Worm (Caenorhabditis elegans): ENCODE results near the gene dhhc-9.

dhhc-9 gene

DNA sequence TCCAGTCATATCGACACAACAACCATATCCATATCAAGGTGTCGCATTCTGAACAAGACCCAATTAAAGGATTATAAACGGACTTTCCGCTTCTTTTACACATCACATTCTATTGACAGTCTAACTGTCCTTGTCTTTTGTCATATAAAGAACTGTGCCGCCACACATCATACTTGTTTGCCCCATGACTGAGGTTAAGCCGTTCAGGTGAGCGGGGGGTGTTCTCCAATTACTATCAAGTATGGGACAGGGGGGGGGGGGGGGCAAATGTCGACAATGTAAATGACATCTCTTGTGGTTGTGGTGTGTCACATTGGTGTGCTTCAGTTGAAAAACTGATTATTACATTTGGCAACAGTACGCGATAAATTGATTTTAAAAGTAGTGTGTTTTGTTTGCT, 32.0 kb upstream of the dhhc-9 start:
- TF ChIP-seq hlh-1 (tag; optimal IDR thresholded peaks at IDR 0.05) (no peak), ham-2 (GFP tag; optimal IDR thresholded peaks at IDR 0.05) (peak; percentile 4)

DNA sequence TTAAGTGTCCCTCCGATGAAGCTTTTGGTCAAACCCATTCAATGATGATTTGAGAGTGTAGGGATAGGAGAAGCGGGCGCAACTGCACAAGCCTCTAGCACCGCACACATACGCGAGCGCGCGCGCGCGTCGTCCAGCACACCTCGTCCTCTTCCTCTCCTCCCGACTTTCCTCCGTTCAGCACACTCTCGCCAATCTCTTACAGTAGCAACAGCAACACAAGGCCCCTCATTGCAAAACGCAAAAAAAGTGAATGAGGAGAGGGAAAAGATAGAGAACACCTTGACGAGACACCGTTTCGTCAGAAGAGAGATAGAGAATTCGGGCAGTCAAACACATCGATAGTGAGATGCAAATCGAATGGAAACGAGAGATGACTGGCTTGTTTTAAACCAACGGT, 30.6 kb upstream of the dhhc-9 start:
- TF ChIP-seq bed-3 (GFP tag; optimal IDR thresholded peaks at IDR 0.05) (no peak), mab-5 (tag; optimal IDR thresholded peaks at IDR 0.05) (no peak), unc-62 (GFP tag; optimal IDR thresholded peaks at IDR 0.05) (peak; percentile 58), nhr-2 (tag; optimal IDR thresholded peaks at IDR 0.05) (no peak), ces-1 (GFP tag; optimal IDR thresholded peaks at IDR 0.05) (no peak), zip-8 (tag; optimal IDR thresholded peaks at IDR 0.05) (no peak), nhr-28 (tag; optimal IDR thresholded peaks at IDR 0.05) (no peak), hlh-1 (tag; optimal IDR thresholded peaks at IDR 0.05) (peak; percentile 84), nhr-237 (tag; optimal IDR thresholded peaks at IDR 0.05) (no peak), lin-32 (GFP tag; optimal IDR thresholded peaks at IDR 0.05) (no peak), ceh-39 (tag; optimal IDR thresholded peaks at IDR 0.05) (peak; percentile 74), sptf-1 (tag; optimal IDR thresholded peaks at IDR 0.05) (peak; percentile 22), ham-2 (GFP tag; optimal IDR thresholded peaks at IDR 0.05) (peak; percentile 95), blmp-1 (tag; optimal IDR thresholded peaks at IDR 0.05) (no peak), unc-120 (tag; optimal IDR thresholded peaks at IDR 0.05; ENCODE audit: poor library complexity, severe bottlenecking) (peak; percentile 80), tbx-8 (GFP tag; optimal IDR thresholded peaks at IDR 0.05) (no peak), ceh-43 (GFP tag; optimal IDR thresholded peaks at IDR 0.05) (no peak), elt-3 (tag; optimal IDR thresholded peaks at IDR 0.05) (no peak), pha-4 (tag; optimal IDR thresholded peaks at IDR 0.05) (peak; percentile 49), unc-39 (tag; optimal IDR thresholded peaks at IDR 0.05) (no peak), mls-2 (tag; optimal IDR thresholded peaks at IDR 0.05) (peak; percentile 48), lsy-2 (tag; optimal IDR thresholded peaks at IDR 0.05) (peak; percentile 43), sem-2 (GFP tag; optimal IDR thresholded peaks at IDR 0.05) (no peak), M03D4.4 (tag; optimal IDR thresholded peaks at IDR 0.05) (peak; percentile 64), ceh-83 (GFP tag; optimal IDR thresholded peaks at IDR 0.05) (no peak), elt-1 (tag; optimal IDR thresholded peaks at IDR 0.05; ENCODE audit: borderline replicate concordance, insufficient read depth) (no peak), drap-1 (GFP tag; optimal IDR thresholded peaks at IDR 0.05) (peak; percentile 2), mep-1 (tag; optimal IDR thresholded peaks at IDR 0.05) (peak; percentile 40), flh-1 (GFP tag; optimal IDR thresholded peaks at IDR 0.05) (no peak), ztf-11 (tag; optimal IDR thresholded peaks at IDR 0.05) (no peak), lin-13 (tag; optimal IDR thresholded peaks at IDR 0.05) (no peak), cnd-1 (tag; optimal IDR thresholded peaks at IDR 0.05) (peak; percentile 51), nhr-12 (tag; optimal IDR thresholded peaks at IDR 0.05) (no peak), nhr-76 (tag; optimal IDR thresholded peaks at IDR 0.05) (no peak), snpc-4 (tag; optimal IDR thresholded peaks at IDR 0.05) (no peak)

DNA sequence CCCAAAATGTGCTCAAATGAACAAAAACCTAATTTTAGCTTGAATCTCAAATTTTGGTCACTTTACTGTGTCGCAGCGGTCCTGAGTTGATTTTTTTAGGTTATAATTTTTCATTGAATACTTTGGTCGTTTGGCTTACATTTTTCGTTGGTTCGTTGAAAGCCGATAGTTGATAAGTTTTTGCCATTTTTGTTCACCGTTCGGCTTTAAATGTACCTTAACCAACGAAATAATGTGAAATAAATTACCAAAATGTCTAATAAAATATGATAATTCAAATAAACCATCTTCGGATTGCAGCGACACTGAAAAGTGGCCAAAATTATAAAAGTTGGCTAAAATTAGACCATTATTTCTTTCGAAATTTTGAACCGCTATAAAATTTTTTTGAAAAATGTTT, 28.5 kb upstream of the dhhc-9 start:
- TF ChIP-seq ces-1 (GFP tag; optimal IDR thresholded peaks at IDR 0.05) (no peak), pha-4 (tag; optimal IDR thresholded peaks at IDR 0.05) (no peak), tbx-8 (GFP tag; optimal IDR thresholded peaks at IDR 0.05) (no peak), drap-1 (GFP tag; optimal IDR thresholded peaks at IDR 0.05) (no peak)

DNA sequence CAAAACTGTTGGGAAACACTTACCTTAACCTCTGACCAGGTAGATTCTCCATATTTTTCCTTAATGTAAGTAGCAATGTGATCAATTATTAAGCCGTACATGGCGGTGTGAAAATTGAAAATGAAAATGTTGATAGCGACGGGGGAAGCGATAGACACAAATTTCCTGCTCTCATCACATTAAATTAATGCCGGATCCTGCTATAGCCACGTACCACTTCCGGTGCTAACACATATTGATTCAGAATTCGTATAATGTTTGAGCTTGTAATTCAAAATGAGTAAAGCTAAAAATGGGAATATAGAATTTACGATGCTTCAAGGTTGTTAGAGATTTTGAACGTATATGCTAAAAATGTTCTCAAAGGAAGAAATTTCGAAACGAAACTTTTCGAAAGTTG, 25.6 kb upstream of the dhhc-9 start, which contains the start of gene gcy-31:
TSS of gene gcy-31 (minus strand) at position 101 of the 400 bp plus-strand sequence.
- TF ChIP-seq unc-120 (tag; optimal IDR thresholded peaks at IDR 0.05; ENCODE audit: poor library complexity, severe bottlenecking) (no peak), snpc-4 (tag; optimal IDR thresholded peaks at IDR 0.05) (no peak), nhr-28 (tag; optimal IDR thresholded peaks at IDR 0.05) (no peak), pha-4 (tag; optimal IDR thresholded peaks at IDR 0.05) (no peak), sem-2 (GFP tag; optimal IDR thresholded peaks at IDR 0.05) (no peak), cnd-1 (tag; optimal IDR thresholded peaks at IDR 0.05) (no peak), zip-8 (tag; optimal IDR thresholded peaks at IDR 0.05) (no peak)
